Fruit fly (Drosophila melanogaster) whole organism, embryonic: ENCODE results near the gene awd.

Source experiments
- CG10267 ChIP-seq: fragments of 200-800 bp; sonication (Bioruptor generic); optimal IDR thresholded peaks from 2 replicates; lab custom pipeline; 2018; ENCODE audit warnings: missing biosample characterization, mild to moderate bottlenecking, missing genetic modification characterization, moderate library complexity
- CG11696 ChIP-seq: fragments of 200-800 bp; sonication (Bioruptor generic); IDR thresholded peaks from 2 replicates; pipeline ENCODE4 v1.3.6; 2022; ENCODE audit warnings: missing biosample characterization, missing genetic modification characterization
- CG12104 ChIP-seq: fragments of 200-800 bp; sonication (Bioruptor generic); optimal IDR thresholded peaks from 3 replicates; lab custom pipeline; 2016; ENCODE audit warnings: missing biosample characterization, missing genetic modification characterization
- CG17829 ChIP-seq: fragments of 200-800 bp; optimal IDR thresholded peaks from 2 replicates; lab custom pipeline; 2019; ENCODE audit warnings: missing biosample characterization, mild to moderate bottlenecking, missing genetic modification characterization, moderate library complexity
- D ChIP-seq, 2 experiments: fragments of 200-800 bp in 1 of 2; fragments of >200 bp in 1 of 2; sonication (Bioruptor generic) in 1 of 2; optimal IDR thresholded peaks; 2 replicates in 1 of 2; 3 replicates in 1 of 2; lab custom pipeline; 2017; ENCODE audit warnings: mild to moderate bottlenecking in 1 of 2, missing biosample characterization in 1 of 2, missing genetic modification characterization in 1 of 2, missing genetic modification reagents in 1 of 2
- Hr39 ChIP-seq: fragments of >200 bp; optimal IDR thresholded peaks from 2 replicates; lab custom pipeline; 2017
- Lpt ChIP-seq: fragments of >200 bp; optimal IDR thresholded peaks from 2 replicates; lab custom pipeline; 2018; ENCODE audit warnings: missing biosample characterization, missing genetic modification characterization
- Mes4 ChIP-seq: fragments of 200-800 bp; sonication (Bioruptor generic); optimal IDR thresholded peaks from 2 replicates; lab custom pipeline; 2016; ENCODE audit warnings: missing biosample characterization, missing genetic modification characterization
- ap ChIP-seq: fragments of 200-800 bp; sonication (Bioruptor generic); IDR thresholded peaks from 2 replicates; pipeline ENCODE4 v1.3.6; 2022; ENCODE audit warnings: missing biosample characterization, missing genetic modification characterization
- eve ChIP-seq, 2 experiments: fragments of >200 bp; optimal IDR thresholded peaks; 2 replicates each; lab custom pipeline; 2017; ENCODE audit warnings: missing biosample characterization in 2 of 2, missing genetic modification characterization in 2 of 2
- fd64A ChIP-seq: fragments of 200-800 bp; sonication (Bioruptor generic); optimal IDR thresholded peaks from 3 replicates; lab custom pipeline; 2018; ENCODE audit warnings: missing biosample characterization, mild to moderate bottlenecking, missing genetic modification characterization

DNA sequence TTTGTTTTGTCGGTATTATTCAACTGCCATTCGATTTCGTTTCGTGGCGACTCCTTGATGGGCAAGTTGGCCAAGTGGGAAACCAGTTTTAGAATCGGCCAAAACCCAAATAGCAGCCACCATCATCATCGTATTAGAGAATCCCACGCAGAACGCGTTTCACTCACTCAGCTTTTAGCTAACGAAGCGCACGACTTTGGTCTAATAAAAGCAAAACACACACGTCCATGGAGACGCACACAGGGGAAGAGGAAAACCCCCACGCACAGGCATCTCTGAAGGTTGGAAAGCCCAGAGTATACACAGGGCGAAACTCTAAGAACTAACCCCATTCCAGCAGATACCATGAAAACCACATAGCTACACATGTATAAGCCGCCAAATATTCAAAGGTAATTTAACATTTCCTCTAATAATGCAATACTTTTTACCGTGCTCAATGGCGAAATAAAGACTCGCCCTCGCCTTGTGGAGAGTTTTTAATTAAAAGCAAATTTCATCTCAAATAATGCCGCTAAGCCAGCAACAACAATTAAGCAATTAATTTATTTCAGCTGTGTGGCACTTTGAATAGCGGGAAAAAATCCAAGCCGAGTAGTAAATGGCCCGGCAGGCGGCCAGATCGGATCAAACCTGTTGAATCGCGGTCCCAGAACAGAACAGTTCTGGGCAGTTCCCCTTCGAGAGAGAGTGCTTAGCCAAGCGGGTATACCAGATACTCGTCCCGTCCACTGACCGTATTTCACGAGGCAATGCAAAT is 34.4 kb downstream of the awd start:
- TF ChIP-seq CG11696 (GFP tag; lab: Robert Waterston, UW) = no peak
- no peak for TF ChIP-seq CG12104
- no peak for TF ChIP-seq Lpt (GFP tag; lab: Kevin White, UChicago)
- TF ChIP-seq Hr39 (lab: Kevin White, UChicago) = no peak
- TF ChIP-seq CG10267 (tag; lab: Kevin White, UChicago) = no peak
- TF ChIP-seq fd64A = no peak
- TF ChIP-seq eve (GFP tag; optimal IDR thresholded peaks at IDR 0.05; lab: Kevin White, UChicago) = no peak
- TF ChIP-seq ap (GFP tag; lab: Robert Waterston, UW) = no peak
- TF ChIP-seq Mes4 = no peak
- TF ChIP-seq CG17829 (tag; lab: Kevin White, UChicago) = no peak
- TF ChIP-seq D (optimal IDR thresholded peaks at IDR 0.05; lab: Kevin White, UChicago) = no peak
- TF ChIP-seq D (GFP tag; optimal IDR thresholded peaks at IDR 0.05; lab: Kevin White, UChicago) = no peak
